Fruit fly (Drosophila melanogaster): ENCODE results near the gene CG9109.

dm6 chr2L:5983236-5983635 lies 51.0 kb downstream of the CG9109 start:
- TF ChIP-seq CG31441 (GFP tag; IDR thresholded peaks at IDR 0.05) (no peak), trem (tag; optimal IDR thresholded peaks at IDR 0.05) (no peak), row (GFP tag; IDR thresholded peaks at IDR 0.05) (no peak), CG7556 (GFP tag; optimal IDR thresholded peaks at IDR 0.05) (no peak), insv (GFP tag; optimal IDR thresholded peaks at IDR 0.05) (no peak), NC2α (GFP tag; optimal IDR thresholded peaks at IDR 0.05) (no peak), CG7786 (GFP tag; optimal IDR thresholded peaks at IDR 0.05) (no peak)
